Fruit fly (Drosophila melanogaster): Measurements from ENCODE around the gene Cpr64Ad.

- TF ChIP-seq CG14711 (tag; optimal IDR thresholded peaks at IDR 0.05) (no peak), pad (GFP tag; optimal IDR thresholded peaks at IDR 0.05) (no peak), Mnt (GFP tag; optimal IDR thresholded peaks at IDR 0.05) (no peak), CG11617 (GFP tag; optimal IDR thresholded peaks at IDR 0.05) (no peak), tj (GFP tag; optimal IDR thresholded peaks at IDR 0.05) (no peak), CG5204 (GFP tag; optimal IDR thresholded peaks at IDR 0.05) (no peak), bab1 (GFP tag; optimal IDR thresholded peaks at IDR 0.05) (no peak), Clk (GFP tag; optimal IDR thresholded peaks at IDR 0.05) (no peak), Hr96 (GFP tag; optimal IDR thresholded peaks at IDR 0.05) (no peak), CG33017 (tag; optimal IDR thresholded peaks at IDR 0.05) (no peak)
Measured at dm6 chr3L:4265836-4266235, 50.7 kb downstream of the Cpr64Ad start.
